Worm (Caenorhabditis elegans) whole organism, young adult: Measurements from ENCODE around the gene zip-8.

ENCODE experiments used
- D2030.7 ChIP-seq: fragments of 200-800 bp; sonication (Bioruptor generic); IDR thresholded peaks from 2 replicates; pipeline ENCODE4 v1.3.6; 2022; ENCODE audit warnings: missing genetic modification reagents, missing genetic modification characterization, missing compliant biosample characterization
- F52B5.7 ChIP-seq: sonication (generic microtip); optimal IDR thresholded peaks from 2 replicates; lab custom pipeline; 2016; ENCODE audit warnings: mild to moderate bottlenecking, missing genetic modification characterization, missing compliant biosample characterization
- ama-1 ChIP-seq, 3 experiments: fragments of 150-350 bp in 1 of 3; sonication (generic microtip) in 2 of 3; optimal IDR thresholded peaks; 2 replicates each; lab custom pipeline; 2014 to 2018; ENCODE audit warnings: missing biosample characterization in 2 of 3, missing genetic modification characterization in 2 of 3, missing genetic modification reagents in 2 of 3
- atf-7 ChIP-seq: sonication (generic microtip); optimal IDR thresholded peaks from 2 replicates; lab custom pipeline; 2017; ENCODE audit warnings: mild to moderate bottlenecking, missing genetic modification characterization, missing compliant biosample characterization
- cebp-1 ChIP-seq, 2 experiments: fragments of 200-800 bp in 1 of 2; sonication (Bioruptor generic) in 1 of 2; sonication (generic microtip) in 1 of 2; IDR thresholded peaks in 1 of 2; optimal IDR thresholded peaks in 1 of 2; 2 replicates each; pipeline versions ENCODE4 v1.3.6 to Lab custom; 2017 to 2022; ENCODE audit warnings: missing compliant biosample characterization in 2 of 2, missing genetic modification characterization in 2 of 2, mild to moderate bottlenecking in 1 of 2, missing genetic modification reagents in 1 of 2, moderate library complexity in 1 of 2
- ceh-79 ChIP-seq: sonication (generic microtip); optimal IDR thresholded peaks from 2 replicates; lab custom pipeline; 2017; ENCODE audit warnings: mild to moderate bottlenecking, missing genetic modification characterization, missing compliant biosample characterization
- chd-7 ChIP-seq: sonication (generic microtip); optimal IDR thresholded peaks from 2 replicates; lab custom pipeline; 2016; ENCODE audit warnings: mild to moderate bottlenecking, missing genetic modification characterization, moderate library complexity, missing compliant biosample characterization
- hrde-1 ChIP-seq: sonication (generic microtip); optimal IDR thresholded peaks from 2 replicates; lab custom pipeline; 2016; ENCODE audit warnings: missing genetic modification characterization, mild to moderate bottlenecking, missing compliant biosample characterization, moderate library complexity, missing genotype, missing genetic modification reagents, borderline replicate concordance
- lin-26 ChIP-seq: fragments of 200-800 bp; sonication (Bioruptor generic); IDR thresholded peaks from 2 replicates; pipeline ENCODE4 v1.3.6; 2022; ENCODE audit warnings: missing genetic modification reagents, missing genetic modification characterization, missing compliant biosample characterization
- mcd-1 ChIP-seq: fragments of 200-800 bp; sonication (Bioruptor generic); IDR thresholded peaks from 2 replicates; pipeline ENCODE4 v1.3.6; 2022; ENCODE audit warnings: missing genetic modification reagents, missing genetic modification characterization, missing compliant biosample characterization
- xnd-1 ChIP-seq: sonication (generic microtip); optimal IDR thresholded peaks from 2 replicates; lab custom pipeline; 2016; ENCODE audit warnings: missing genotype, missing genetic modification reagents, missing genetic modification characterization, missing compliant biosample characterization

- TF ChIP-seq mcd-1 (GFP tag; lab: Robert Waterston, UW) (no peak), ama-1 (optimal IDR thresholded peaks at IDR 0.05; lab: Kevin White, UChicago) (no peak), ama-1 (GFP tag; optimal IDR thresholded peaks at IDR 0.05; lab: Kevin White, UChicago) (no peak), F52B5.7 (tag; lab: Kevin White, UChicago) (no peak), lin-26 (no peak), chd-7 (tag; lab: Kevin White, UChicago) (no peak), cebp-1 (GFP tag; IDR thresholded peaks at IDR 0.05; lab: Robert Waterston, UW) (no peak), cebp-1 (tag; optimal IDR thresholded peaks at IDR 0.05; lab: Kevin White, UChicago) (no peak), D2030.7 (GFP tag; lab: Robert Waterston, UW) (no peak), xnd-1 (tag; lab: Kevin White, UChicago) (no peak), atf-7 (no peak), hrde-1 (no peak), ceh-79 (tag; lab: Kevin White, UChicago) (no peak)
Observed at ce11 chrIII:6495191-6495723, 16.5 kb downstream of the zip-8 start, which contains the start of gene F23F12.13.
